Worm (Caenorhabditis elegans) whole organism, L4/young adult: ENCODE results near the gene K06A4.10.

ENCODE experiments used
- W03F9.2 ChIP-seq: fragments of 150-350 bp; optimal IDR thresholded peaks from 2 replicates; lab custom pipeline; 2014; ENCODE audit warnings: missing biosample characterization, missing genetic modification characterization
- dao-5 ChIP-seq: sonication (generic microtip); optimal IDR thresholded peaks from 2 replicates; lab custom pipeline; 2016; ENCODE audit warnings: missing genotype, missing genetic modification characterization, moderate library complexity, missing compliant biosample characterization
- him-1 ChIP-seq: sonication (generic microtip); optimal IDR thresholded peaks from 2 replicates; lab custom pipeline; 2016; ENCODE audit warnings: missing genotype, missing genetic modification reagents, missing genetic modification characterization, missing compliant biosample characterization

ce11 chrV:9457535-9457934 lies 32.1 kb downstream of the K06A4.10 start:
- no peak for TF ChIP-seq him-1
- no peak for TF ChIP-seq dao-5
- no peak for TF ChIP-seq W03F9.2 (tag; lab: Kevin White, UChicago)
